Worm (Caenorhabditis elegans) whole organism, young adult: Measurements from ENCODE around the gene egli-1.

Source experiments
- B0336.3 ChIP-seq: fragments of 200-800 bp; sonication (Bioruptor generic); IDR thresholded peaks from 2 replicates; pipeline ENCODE4 v1.3.6; 2022; ENCODE audit warnings: missing genetic modification characterization, missing compliant biosample characterization
- F49E8.2 ChIP-seq: sonication (generic microtip); optimal IDR thresholded peaks from 3 replicates; lab custom pipeline; 2017; ENCODE audit warnings: missing genetic modification characterization, mild to moderate bottlenecking, missing compliant biosample characterization, antibody characterized with exemption, moderate library complexity; ENCODE audit not compliant: insufficient read depth
- F55B11.4 ChIP-seq: sonication (generic microtip); optimal IDR thresholded peaks from 2 replicates; lab custom pipeline; 2016; ENCODE audit warnings: missing compliant biosample characterization, missing genetic modification characterization, borderline replicate concordance; ENCODE audit not compliant: insufficient read depth
- F57A8.1 ChIP-seq: fragments of 200-800 bp; sonication (Bioruptor generic); optimal IDR thresholded peaks from 2 replicates; lab custom pipeline; 2018; ENCODE audit warnings: mild to moderate bottlenecking, missing genetic modification characterization, moderate library complexity, missing compliant biosample characterization
- K11D2.4 ChIP-seq: fragments of 200-800 bp; sonication (Bioruptor generic); IDR thresholded peaks from 2 replicates; pipeline ENCODE4 v1.3.6; 2022; ENCODE audit warnings: missing genetic modification reagents, missing genetic modification characterization, missing compliant biosample characterization
- K12H6.12 ChIP-seq: fragments of 200-800 bp; sonication (Bioruptor generic); optimal IDR thresholded peaks from 2 replicates; lab custom pipeline; 2018; ENCODE audit warnings: mild to moderate bottlenecking, missing genetic modification characterization, missing compliant biosample characterization
- T26A5.8 ChIP-seq: sonication (generic microtip); optimal IDR thresholded peaks from 2 replicates; lab custom pipeline; 2016; ENCODE audit warnings: missing genetic modification characterization, missing compliant biosample characterization
- Y53F4B.3 ChIP-seq: fragments of 200-800 bp; sonication (Bioruptor generic); IDR thresholded peaks from 2 replicates; pipeline ENCODE4 v1.3.6; 2022; ENCODE audit warnings: missing genetic modification reagents, missing genetic modification characterization, missing compliant biosample characterization
- Y53G8AR.9 ChIP-seq: fragments of 200-800 bp; sonication (Bioruptor generic); conservative IDR thresholded peaks from 2 replicates; pipeline ENCODE4 v1.3.6; 2022; ENCODE audit warnings: missing genetic modification reagents, missing genetic modification characterization, missing compliant biosample characterization
- Y95B8A.8 ChIP-seq: fragments of 200-800 bp; sonication (Bioruptor generic); IDR thresholded peaks from 2 replicates; pipeline ENCODE4 v1.3.6; 2022; ENCODE audit warnings: missing genetic modification reagents, missing genetic modification characterization, missing compliant biosample characterization
- ama-1 ChIP-seq, 3 experiments: fragments of 150-350 bp in 1 of 3; sonication (generic microtip) in 2 of 3; optimal IDR thresholded peaks; 2 replicates each; lab custom pipeline; 2014 to 2018; ENCODE audit warnings: missing biosample characterization in 2 of 3, missing genetic modification characterization in 2 of 3, missing genetic modification reagents in 2 of 3
- aptf-2 ChIP-seq: fragments of 200-800 bp; sonication (Bioruptor generic); conservative IDR thresholded peaks from 2 replicates; pipeline ENCODE4 v1.3.6; 2022; ENCODE audit warnings: missing genetic modification reagents, missing genetic modification characterization, missing compliant biosample characterization
- atf-7 ChIP-seq: sonication (generic microtip); optimal IDR thresholded peaks from 2 replicates; lab custom pipeline; 2017; ENCODE audit warnings: mild to moderate bottlenecking, missing genetic modification characterization, missing compliant biosample characterization
- athp-1 ChIP-seq: sonication (generic microtip); optimal IDR thresholded peaks from 2 replicates; lab custom pipeline; 2017; ENCODE audit warnings: mild to moderate bottlenecking, missing genetic modification characterization, missing compliant biosample characterization
- attf-6 ChIP-seq: fragments of 200-800 bp; sonication (Bioruptor generic); IDR thresholded peaks from 2 replicates; pipeline ENCODE4 v1.3.6; 2022; ENCODE audit warnings: missing genetic modification reagents, missing genetic modification characterization, missing compliant biosample characterization
- ccch-3 ChIP-seq: fragments of 200-800 bp; sonication (Bioruptor generic); optimal IDR thresholded peaks from 2 replicates; lab custom pipeline; 2018; ENCODE audit warnings: mild to moderate bottlenecking, missing genetic modification characterization, missing compliant biosample characterization
- ceh-100 ChIP-seq: fragments of 200-800 bp; sonication (Bioruptor generic); IDR thresholded peaks from 2 replicates; pipeline ENCODE4 v1.3.6; 2022; ENCODE audit warnings: missing genetic modification reagents, missing genetic modification characterization, missing compliant biosample characterization
- ceh-40 ChIP-seq: fragments of 200-800 bp; sonication (Bioruptor generic); IDR thresholded peaks from 2 replicates; pipeline ENCODE4 v1.3.6; 2022; ENCODE audit warnings: missing genetic modification characterization, missing compliant biosample characterization
- chd-7 ChIP-seq: sonication (generic microtip); optimal IDR thresholded peaks from 2 replicates; lab custom pipeline; 2016; ENCODE audit warnings: mild to moderate bottlenecking, missing genetic modification characterization, moderate library complexity, missing compliant biosample characterization
- egl-18 ChIP-seq: fragments of 200-800 bp; sonication (Bioruptor generic); IDR thresholded peaks from 2 replicates; pipeline ENCODE4 v1.3.6; 2022; ENCODE audit warnings: missing genetic modification reagents, missing genetic modification characterization, missing compliant biosample characterization
- egl-44 ChIP-seq: fragments of 200-800 bp; sonication (Bioruptor generic); IDR thresholded peaks from 2 replicates; pipeline ENCODE4 v1.3.6; 2022; ENCODE audit warnings: missing genetic modification reagents, missing genetic modification characterization, missing compliant biosample characterization
- ets-4 ChIP-seq: fragments of 200-800 bp; sonication (Bioruptor generic); optimal IDR thresholded peaks from 2 replicates; lab custom pipeline; 2018; ENCODE audit warnings: mild to moderate bottlenecking, missing genetic modification characterization, missing compliant biosample characterization
- hmg-1.2 ChIP-seq: fragments of 200-800 bp; sonication (Bioruptor generic); IDR thresholded peaks from 2 replicates; pipeline ENCODE4 v1.3.6; 2022; ENCODE audit warnings: missing genetic modification reagents, missing genetic modification characterization, missing compliant biosample characterization
- hmg-20 ChIP-seq: fragments of 200-800 bp; sonication (Bioruptor generic); IDR thresholded peaks from 2 replicates; pipeline ENCODE4 v1.3.6; 2022; ENCODE audit warnings: missing genetic modification reagents, missing genetic modification characterization, missing compliant biosample characterization
- lag-1 ChIP-seq: fragments of 200-800 bp; sonication (Bioruptor generic); IDR thresholded peaks from 2 replicates; pipeline ENCODE4 v1.3.6; 2022; ENCODE audit warnings: missing genetic modification reagents, missing genetic modification characterization, missing compliant biosample characterization
- let-607 ChIP-seq, 2 experiments: fragments of 200-800 bp in 1 of 2; sonication (Bioruptor generic) in 1 of 2; sonication (generic microtip) in 1 of 2; optimal IDR thresholded peaks; 2 replicates each; lab custom pipeline; 2016 to 2018; ENCODE audit warnings: mild to moderate bottlenecking in 2 of 2, missing compliant biosample characterization in 2 of 2, missing genetic modification characterization in 2 of 2, moderate library complexity in 2 of 2, missing genotype in 1 of 2
- lin-40 ChIP-seq: sonication (generic microtip); optimal IDR thresholded peaks from 2 replicates; lab custom pipeline; 2016; ENCODE audit warnings: missing genetic modification characterization, mild to moderate bottlenecking, missing compliant biosample characterization, missing genotype, missing genetic modification reagents
- madf-10 ChIP-seq: sonication (generic microtip); optimal IDR thresholded peaks from 2 replicates; lab custom pipeline; 2016; ENCODE audit warnings: mild to moderate bottlenecking, missing genetic modification characterization, missing compliant biosample characterization
- madf-3 ChIP-seq: fragments of 200-800 bp; sonication (Bioruptor generic); IDR thresholded peaks from 2 replicates; pipeline ENCODE4 v1.3.6; 2022; ENCODE audit warnings: missing genetic modification reagents, missing genetic modification characterization, missing compliant biosample characterization
- madf-6 ChIP-seq: fragments of 200-800 bp; sonication (Bioruptor generic); IDR thresholded peaks from 2 replicates; pipeline ENCODE4 v1.3.6; 2022; ENCODE audit warnings: missing genetic modification reagents, missing genetic modification characterization, missing compliant biosample characterization
- mes-4 ChIP-seq: sonication (generic microtip); optimal IDR thresholded peaks from 2 replicates; lab custom pipeline; 2016; ENCODE audit warnings: missing genotype, missing genetic modification characterization, missing compliant biosample characterization
- nfyb-1 ChIP-seq: fragments of 200-800 bp; sonication (Bioruptor generic); IDR thresholded peaks from 2 replicates; pipeline ENCODE4 v1.3.6; 2022; ENCODE audit warnings: missing genetic modification reagents, missing genetic modification characterization, missing compliant biosample characterization
- nhr-80 ChIP-seq: sonication (generic microtip); optimal IDR thresholded peaks from 2 replicates; lab custom pipeline; 2016; ENCODE audit warnings: missing genetic modification characterization, missing compliant biosample characterization
- pbrm-1 ChIP-seq: fragments of 200-800 bp; sonication (Bioruptor generic); IDR thresholded peaks from 2 replicates; pipeline ENCODE4 v1.3.6; 2022; ENCODE audit warnings: missing genetic modification reagents, missing genetic modification characterization, missing compliant biosample characterization
- pha-4 ChIP-seq: fragments of 150-350 bp; sonication (generic microtip); optimal IDR thresholded peaks from 2 replicates; lab custom pipeline; 2014; ENCODE audit warnings: missing biosample characterization, missing genetic modification reagents, missing genetic modification characterization
- repo-1 ChIP-seq: sonication (generic microtip); optimal IDR thresholded peaks from 2 replicates; lab custom pipeline; 2017; ENCODE audit warnings: mild to moderate bottlenecking, missing genetic modification characterization, missing compliant biosample characterization
- rpc-1 ChIP-seq, 2 experiments: fragments of 150-350 bp in 1 of 2; sonication (generic microtip) in 1 of 2; optimal IDR thresholded peaks; 2 replicates each; lab custom pipeline; 2014 to 2018; ENCODE audit warnings: missing biosample characterization in 1 of 2, missing genetic modification characterization in 1 of 2, missing genetic modification reagents in 1 of 2, missing genotype in 1 of 2
- sea-2 ChIP-seq: fragments of 200-800 bp; sonication (Bioruptor generic); IDR thresholded peaks from 2 replicates; pipeline ENCODE4 v1.3.6; 2022; ENCODE audit warnings: missing genetic modification characterization, missing compliant biosample characterization
- snpc-1.1 ChIP-seq: sonication (generic microtip); optimal IDR thresholded peaks from 2 replicates; lab custom pipeline; 2017; ENCODE audit warnings: missing genetic modification characterization, mild to moderate bottlenecking, missing compliant biosample characterization, antibody characterized with exemption, moderate library complexity, missing genotype, missing genetic modification reagents; ENCODE audit not compliant: insufficient read depth
- snpc-1.3 ChIP-seq: sonication (generic microtip); optimal IDR thresholded peaks from 2 replicates; lab custom pipeline; 2017; ENCODE audit warnings: missing genetic modification characterization, mild to moderate bottlenecking, missing compliant biosample characterization, antibody characterized with exemption, moderate library complexity, missing genotype, missing genetic modification reagents; ENCODE audit not compliant: insufficient read depth
- sptf-2 ChIP-seq: fragments of 200-800 bp; sonication (Bioruptor generic); optimal IDR thresholded peaks from 2 replicates; lab custom pipeline; 2018; ENCODE audit warnings: mild to moderate bottlenecking, missing genetic modification characterization, missing compliant biosample characterization
- tbp1 ChIP-seq: fragments of 200-800 bp; sonication (Bioruptor generic); optimal IDR thresholded peaks from 2 replicates; lab custom pipeline; 2018; ENCODE audit warnings: mild to moderate bottlenecking, missing genetic modification characterization, missing compliant biosample characterization
- unc-130 ChIP-seq: sonication (generic microtip); optimal IDR thresholded peaks from 2 replicates; lab custom pipeline; 2016; ENCODE audit warnings: missing genetic modification reagents, missing genetic modification characterization, missing compliant biosample characterization
- unc-62 ChIP-seq: fragments of 150-350 bp; optimal IDR thresholded peaks from 2 replicates; lab custom pipeline; 2014; ENCODE audit warnings: missing biosample characterization, missing genetic modification reagents, missing genetic modification characterization
- ztf-18 ChIP-seq: sonication (generic microtip); optimal IDR thresholded peaks from 2 replicates; lab custom pipeline; 2016; ENCODE audit warnings: missing genotype, mild to moderate bottlenecking, missing genetic modification characterization, missing compliant biosample characterization

Gene egli-1

ce11 chrII:9282787-9283186, 41.0 kb upstream of the egli-1 start (continued):
- TF ChIP-seq snpc-1.3 (tag; lab: Kevin White, UChicago) (peak; percentile 12), unc-62 (GFP tag; lab: Kevin White, UChicago) (peak; percentile 63), sptf-2 (peak; percentile 38), ceh-40 (no peak), K12H6.12 (tag; lab: Kevin White, UChicago) (peak; percentile 89), hmg-20 (GFP tag; lab: Robert Waterston, UW) (no peak), unc-130 (GFP tag; lab: Kevin White, UChicago) (no peak), sea-2 (no peak), F49E8.2 (tag; lab: Kevin White, UChicago) (no peak), mes-4 (tag; lab: Kevin White, UChicago) (no peak), K11D2.4 (GFP tag; lab: Robert Waterston, UW) (peak; percentile 65; the same call in 1 of the 2 replicates), B0336.3 (GFP tag; lab: Robert Waterston, UW) (peak; percentile 84; the same call in 1 of the 2 replicates), pha-4 (tag; lab: Kevin White, UChicago) (no peak), rpc-1 (optimal IDR thresholded peaks at IDR 0.05; lab: Kevin White, UChicago) (no peak), rpc-1 (tag; optimal IDR thresholded peaks at IDR 0.05; lab: Kevin White, UChicago) (no peak), attf-6 (no peak), madf-6 (GFP tag; lab: Robert Waterston, UW) (peak; percentile 17; the same call in 1 of the 2 replicates), Y53G8AR.9 (peak; percentile 81), F55B11.4 (tag; lab: Kevin White, UChicago) (no peak), ccch-3 (GFP tag; lab: Kevin White, UChicago) (no peak), Y95B8A.8 (GFP tag; lab: Robert Waterston, UW) (peak; percentile 78; the same call in 1 of the 2 replicates), ceh-100 (GFP tag; lab: Robert Waterston, UW) (no peak), F57A8.1 (GFP tag; lab: Kevin White, UChicago) (no peak)

ce11 chrII:9283668-9284357, 39.9 kb upstream of the egli-1 start:
- peak; percentile 28; the same call in 1 of the 2 replicates for TF ChIP-seq K11D2.4 (GFP tag; lab: Robert Waterston, UW)
- TF ChIP-seq ets-4 (GFP tag; lab: Kevin White, UChicago): peak; percentile 39
- TF ChIP-seq tbp1 (GFP tag; lab: Kevin White, UChicago): peak; percentile 12
- peak; percentile 63 for TF ChIP-seq egl-44 (GFP tag; lab: Robert Waterston, UW)
- peak; percentile 45; the same call in 1 of the 2 replicates for TF ChIP-seq pbrm-1 (GFP tag; lab: Robert Waterston, UW)
- TF ChIP-seq repo-1 (tag; lab: Kevin White, UChicago): peak; percentile 1
- peak in 1 of 2 experiments; percentile 73 for TF ChIP-seq let-607 (tag; optimal IDR thresholded peaks at IDR 0.05; lab: Kevin White, UChicago)
- TF ChIP-seq unc-62 (GFP tag; lab: Kevin White, UChicago): peak; percentile 86
- TF ChIP-seq Y53F4B.3 (GFP tag; lab: Robert Waterston, UW): no peak
- TF ChIP-seq madf-3: no peak
- TF ChIP-seq aptf-2 (GFP tag; lab: Robert Waterston, UW): no peak
- no peak for TF ChIP-seq athp-1 (tag; lab: Kevin White, UChicago)
- peak; percentile 82 for TF ChIP-seq nfyb-1
- TF ChIP-seq F57A8.1 (GFP tag; lab: Kevin White, UChicago): no peak
- no peak for TF ChIP-seq hmg-1.2 (GFP tag; lab: Robert Waterston, UW)
- no peak for TF ChIP-seq T26A5.8 (tag; lab: Kevin White, UChicago)
- TF ChIP-seq lag-1 (GFP tag; lab: Robert Waterston, UW): no peak
- TF ChIP-seq egl-18 (GFP tag; lab: Robert Waterston, UW): no peak
- TF ChIP-seq Y95B8A.8 (GFP tag; lab: Robert Waterston, UW): 0 out of 2 replicates have a peak, but pooled peaks have one; percentile 43
- TF ChIP-seq ccch-3 (GFP tag; lab: Kevin White, UChicago): no peak
- TF ChIP-seq ama-1 (optimal IDR thresholded peaks at IDR 0.05; lab: Kevin White, UChicago): peak; percentile 42
- TF ChIP-seq ama-1 (GFP tag; optimal IDR thresholded peaks at IDR 0.05; lab: Kevin White, UChicago): no peak
- TF ChIP-seq lin-40 (tag; lab: Kevin White, UChicago): peak; percentile 42
- TF ChIP-seq snpc-1.1: no peak
- peak; percentile 30 for TF ChIP-seq madf-10 (tag; lab: Kevin White, UChicago)
- TF ChIP-seq chd-7: peak; percentile 60
- TF ChIP-seq atf-7: peak; percentile 79
- peak; percentile 67 for TF ChIP-seq nhr-80 (tag; lab: Kevin White, UChicago)
- no peak for TF ChIP-seq ztf-18 (tag; lab: Kevin White, UChicago)
